Worm (Caenorhabditis elegans) whole organism, mixed stage, embryonic: ENCODE measurements around the gene ife-4.

Source experiments
- M03D4.4 ChIP-seq: sonication (generic microtip); optimal IDR thresholded peaks from 2 replicates; lab custom pipeline; 2017; ENCODE audit warnings: mild to moderate bottlenecking, missing genetic modification characterization, missing compliant biosample characterization
- bed-3 ChIP-seq: fragments of 200-800 bp; sonication (Bioruptor generic); optimal IDR thresholded peaks from 3 replicates; lab custom pipeline; 2018; ENCODE audit warnings: mild to moderate bottlenecking, missing genetic modification characterization, moderate library complexity, missing compliant biosample characterization
- blmp-1 ChIP-seq: fragments of 150-350 bp; optimal IDR thresholded peaks from 2 replicates; lab custom pipeline; 2014; ENCODE audit warnings: missing biosample characterization, missing genetic modification characterization
- ceh-39 ChIP-seq: fragments of 150-350 bp; optimal IDR thresholded peaks from 2 replicates; lab custom pipeline; 2014; ENCODE audit warnings: missing biosample characterization, missing genetic modification characterization
- ceh-43 ChIP-seq: fragments of 200-800 bp; sonication (Bioruptor generic); optimal IDR thresholded peaks from 2 replicates; lab custom pipeline; 2018; ENCODE audit warnings: mild to moderate bottlenecking, missing genetic modification characterization, moderate library complexity, missing compliant biosample characterization
- ceh-83 ChIP-seq: fragments of 200-800 bp; sonication (Bioruptor generic); optimal IDR thresholded peaks from 2 replicates; lab custom pipeline; 2018; ENCODE audit warnings: mild to moderate bottlenecking, missing genetic modification characterization, missing compliant biosample characterization
- ces-1 ChIP-seq: fragments of 150-350 bp; optimal IDR thresholded peaks from 2 replicates; lab custom pipeline; 2014; ENCODE audit warnings: missing biosample characterization, missing genetic modification reagents, missing genetic modification characterization
- cnd-1 ChIP-seq: fragments of 200-800 bp; sonication (Bioruptor generic); optimal IDR thresholded peaks from 2 replicates; lab custom pipeline; 2018; ENCODE audit warnings: mild to moderate bottlenecking, missing genetic modification characterization, missing compliant biosample characterization
- drap-1 ChIP-seq: fragments of 200-800 bp; sonication (Bioruptor generic); optimal IDR thresholded peaks from 3 replicates; lab custom pipeline; 2018; ENCODE audit warnings: mild to moderate bottlenecking, missing genetic modification characterization, missing compliant biosample characterization
- elt-1 ChIP-seq: sonication (generic microtip); optimal IDR thresholded peaks from 2 replicates; lab custom pipeline; 2017; ENCODE audit warnings: missing genetic modification characterization, mild to moderate bottlenecking, missing compliant biosample characterization, antibody characterized with exemption, moderate library complexity, borderline replicate concordance; ENCODE audit not compliant: insufficient read depth
- elt-3 ChIP-seq: fragments of 150-350 bp; optimal IDR thresholded peaks from 2 replicates; lab custom pipeline; 2014; ENCODE audit warnings: missing biosample characterization, missing genetic modification characterization
- flh-1 ChIP-seq: fragments of 200-800 bp; sonication (Bioruptor generic); optimal IDR thresholded peaks from 2 replicates; lab custom pipeline; 2018; ENCODE audit warnings: mild to moderate bottlenecking, missing genetic modification characterization, moderate library complexity, missing compliant biosample characterization
- ham-2 ChIP-seq: fragments of 200-800 bp; sonication (Bioruptor generic); optimal IDR thresholded peaks from 2 replicates; lab custom pipeline; 2018; ENCODE audit warnings: mild to moderate bottlenecking, missing genetic modification characterization, missing compliant biosample characterization
- hlh-1 ChIP-seq: fragments of 150-350 bp; optimal IDR thresholded peaks from 2 replicates; lab custom pipeline; 2014; ENCODE audit warnings: missing biosample characterization, missing genetic modification reagents, missing genetic modification characterization
- lin-13 ChIP-seq: fragments of 150-350 bp; optimal IDR thresholded peaks from 2 replicates; lab custom pipeline; 2014; ENCODE audit warnings: missing biosample characterization, missing genetic modification characterization
- lin-32 ChIP-seq: fragments of 200-800 bp; sonication (Bioruptor generic); optimal IDR thresholded peaks from 2 replicates; lab custom pipeline; 2018; ENCODE audit warnings: mild to moderate bottlenecking, missing genetic modification characterization, missing compliant biosample characterization
- lsy-2 ChIP-seq: fragments of 150-350 bp; optimal IDR thresholded peaks from 2 replicates; lab custom pipeline; 2014; ENCODE audit warnings: missing biosample characterization, missing genetic modification characterization
- mab-5 ChIP-seq: fragments of 150-350 bp; optimal IDR thresholded peaks from 2 replicates; lab custom pipeline; 2014; ENCODE audit warnings: missing biosample characterization, missing genetic modification characterization
- mep-1 ChIP-seq: fragments of 150-350 bp; optimal IDR thresholded peaks from 2 replicates; lab custom pipeline; 2017; ENCODE audit warnings: missing biosample characterization, missing genetic modification reagents, missing genetic modification characterization, inconsistent platforms
- mls-2 ChIP-seq: sonication (generic microtip); optimal IDR thresholded peaks from 2 replicates; lab custom pipeline; 2016; ENCODE audit warnings: mild to moderate bottlenecking, missing genetic modification characterization, moderate library complexity, missing compliant biosample characterization
- nhr-12 ChIP-seq: fragments of 150-350 bp; optimal IDR thresholded peaks from 2 replicates; lab custom pipeline; 2014; ENCODE audit warnings: missing biosample characterization, missing genetic modification characterization
- nhr-2 ChIP-seq: fragments of 150-350 bp; optimal IDR thresholded peaks from 2 replicates; lab custom pipeline; 2014; ENCODE audit warnings: missing biosample characterization, missing genetic modification characterization
- nhr-237 ChIP-seq: fragments of 150-350 bp; optimal IDR thresholded peaks from 2 replicates; lab custom pipeline; 2014; ENCODE audit warnings: missing biosample characterization, missing genetic modification characterization
- nhr-28 ChIP-seq: fragments of 150-350 bp; optimal IDR thresholded peaks from 2 replicates; lab custom pipeline; 2014; ENCODE audit warnings: missing biosample characterization, missing genetic modification characterization
- nhr-76 ChIP-seq: sonication (generic microtip); optimal IDR thresholded peaks from 2 replicates; lab custom pipeline; 2017; ENCODE audit warnings: missing biosample characterization, missing genetic modification characterization
- pha-4 ChIP-seq: fragments of 150-350 bp; optimal IDR thresholded peaks from 2 replicates; lab custom pipeline; 2018; ENCODE audit warnings: missing biosample characterization, missing genetic modification reagents, missing genetic modification characterization
- sem-2 ChIP-seq: fragments of 200-800 bp; sonication (Bioruptor generic); optimal IDR thresholded peaks from 2 replicates; lab custom pipeline; 2018; ENCODE audit warnings: mild to moderate bottlenecking, missing genetic modification characterization, missing compliant biosample characterization
- snpc-4 ChIP-seq: fragments of 150-350 bp; optimal IDR thresholded peaks from 2 replicates; lab custom pipeline; 2014; ENCODE audit warnings: missing biosample characterization, missing genetic modification characterization
- sptf-1 ChIP-seq: sonication (generic microtip); optimal IDR thresholded peaks from 2 replicates; lab custom pipeline; 2017; ENCODE audit warnings: mild to moderate bottlenecking, missing genetic modification characterization, moderate library complexity, missing compliant biosample characterization
- tbx-8 ChIP-seq: fragments of 200-800 bp; sonication (Bioruptor generic); optimal IDR thresholded peaks from 2 replicates; lab custom pipeline; 2018; ENCODE audit warnings: mild to moderate bottlenecking, missing genetic modification characterization, moderate library complexity, missing compliant biosample characterization
- unc-120 ChIP-seq: sonication (generic microtip); optimal IDR thresholded peaks from 2 replicates; lab custom pipeline; 2017; ENCODE audit warnings: missing genetic modification characterization, missing compliant biosample characterization; ENCODE audit not compliant: poor library complexity, severe bottlenecking
- unc-39 ChIP-seq: fragments of 150-350 bp; optimal IDR thresholded peaks from 2 replicates; lab custom pipeline; 2014; ENCODE audit warnings: missing biosample characterization, missing genetic modification characterization
- unc-62 ChIP-seq: fragments of 150-350 bp; optimal IDR thresholded peaks from 2 replicates; lab custom pipeline; 2014; ENCODE audit warnings: missing biosample characterization, missing genetic modification reagents, missing genetic modification characterization
- zip-8 ChIP-seq: fragments of 150-350 bp; optimal IDR thresholded peaks from 2 replicates; lab custom pipeline; 2014; ENCODE audit warnings: missing biosample characterization, missing genetic modification characterization
- ztf-11 ChIP-seq: fragments of 150-350 bp; optimal IDR thresholded peaks from 2 replicates; lab custom pipeline; 2014; ENCODE audit warnings: missing biosample characterization, missing genetic modification characterization

The ife-4 gene

DNA sequence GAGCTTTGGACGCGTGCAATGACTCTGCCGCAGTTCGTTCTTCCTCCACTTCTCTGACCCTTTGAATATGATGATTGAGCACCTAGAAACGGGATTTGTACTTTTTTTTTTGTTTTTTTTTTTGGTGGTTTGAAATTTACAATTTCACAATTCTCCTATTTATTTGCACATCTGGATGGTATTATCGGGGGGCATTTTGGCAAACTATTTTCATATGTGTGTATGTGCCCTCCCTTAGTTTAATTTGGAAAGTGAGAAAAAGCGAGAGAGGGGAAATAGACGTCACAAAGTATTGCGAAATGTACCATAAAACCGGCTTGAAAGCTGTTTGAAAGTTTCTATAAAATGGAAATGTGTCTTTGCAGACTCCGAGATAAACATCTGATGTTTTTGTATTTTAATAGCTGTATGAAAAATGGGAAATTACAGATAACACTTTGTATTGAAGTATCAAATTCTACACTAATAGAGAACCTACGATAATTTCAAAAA lies 17.6 kb upstream of the ife-4 start:
- TF ChIP-seq ceh-43, result no peak
- TF ChIP-seq ham-2 (GFP tag; lab: Kevin White, UChicago), result no peak
- TF ChIP-seq nhr-12 (tag; lab: Kevin White, UChicago), result no peak

- TF ChIP-seq ztf-11 (tag; lab: Kevin White, UChicago), result no peak
- no peak for TF ChIP-seq elt-1 (tag; lab: Kevin White, UChicago)
- no peak for TF ChIP-seq hlh-1 (tag; lab: Kevin White, UChicago)
These were observed 16.0 kb upstream of the ife-4 start, which contains the start of gene rei-2 for ce11 chrX:1088048-1088447. TSS of gene rei-2 (minus strand) at chrX:1088148.

DNA sequence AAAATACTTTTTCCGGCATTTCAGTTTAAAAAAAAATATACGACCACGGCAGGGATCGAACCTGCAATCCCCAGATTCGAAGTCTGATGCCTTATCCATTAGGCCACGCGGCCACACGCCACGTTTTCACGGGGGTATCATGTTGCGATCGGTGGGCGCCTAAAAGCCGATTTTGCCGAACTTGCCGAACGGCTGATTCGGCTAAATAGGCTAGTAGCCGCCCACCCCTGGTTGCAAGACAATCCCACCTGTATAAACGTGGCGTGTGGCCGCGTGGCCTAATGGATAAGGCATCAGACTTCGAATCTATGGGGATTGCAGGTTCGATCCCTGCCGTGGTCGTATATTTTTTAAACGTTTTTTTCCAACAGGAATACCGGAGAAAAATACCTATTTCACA lies 14.9 kb upstream of the ife-4 start:
- TF ChIP-seq lsy-2 (tag; lab: Kevin White, UChicago), result no peak
- TF ChIP-seq sptf-1, result no peak
- no peak for TF ChIP-seq pha-4 (tag; lab: Kevin White, UChicago)
- no peak for TF ChIP-seq elt-1 (tag; lab: Kevin White, UChicago)
- TF ChIP-seq ces-1 (GFP tag; lab: Kevin White, UChicago), result no peak
- TF ChIP-seq unc-62 (GFP tag; lab: Kevin White, UChicago), result no peak
- no peak for TF ChIP-seq ceh-43
- no peak for TF ChIP-seq ztf-11 (tag; lab: Kevin White, UChicago)
- TF ChIP-seq unc-120 (tag; lab: Kevin White, UChicago), result no peak
- no peak for TF ChIP-seq ceh-83 (GFP tag; lab: Kevin White, UChicago)
- no peak for TF ChIP-seq nhr-76 (tag; lab: Kevin White, UChicago)
- no peak for TF ChIP-seq mep-1 (tag; lab: Kevin White, UChicago)
- TF ChIP-seq mab-5 (tag; lab: Kevin White, UChicago), result no peak
- TF ChIP-seq flh-1 (GFP tag; lab: Kevin White, UChicago), result no peak
- TF ChIP-seq, all 35 proteins: peak for 0

DNA sequence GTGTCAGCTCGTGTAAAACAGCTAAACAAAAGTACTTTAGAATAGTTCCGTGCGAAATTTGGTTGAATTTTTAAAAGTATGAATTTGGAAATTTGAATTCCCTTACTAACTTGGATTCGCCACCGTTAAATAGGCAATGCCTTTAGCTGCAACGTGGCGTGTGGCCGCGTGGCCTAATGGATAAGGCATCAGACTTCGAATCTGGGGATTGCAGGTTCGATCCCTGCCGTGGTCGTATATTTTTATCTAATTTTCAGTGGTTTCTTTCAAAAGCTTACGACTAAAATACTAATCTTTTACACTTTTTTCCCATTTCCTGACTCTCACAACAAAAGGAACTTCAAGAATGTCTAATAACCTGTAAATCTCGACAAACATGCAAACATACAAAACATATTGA lies 14.3 kb upstream of the ife-4 start:
- TF ChIP-seq zip-8 (tag; lab: Kevin White, UChicago) (no peak), elt-3 (tag; lab: Kevin White, UChicago) (no peak), ceh-83 (GFP tag; lab: Kevin White, UChicago) (no peak), ces-1 (GFP tag; lab: Kevin White, UChicago) (no peak), pha-4 (tag; lab: Kevin White, UChicago) (no peak), blmp-1 (no peak), sem-2 (GFP tag; lab: Kevin White, UChicago) (no peak), lin-32 (GFP tag; lab: Kevin White, UChicago) (no peak), ham-2 (GFP tag; lab: Kevin White, UChicago) (no peak), elt-1 (tag; lab: Kevin White, UChicago) (no peak), nhr-76 (tag; lab: Kevin White, UChicago) (no peak), tbx-8 (no peak), nhr-28 (tag; lab: Kevin White, UChicago) (no peak), cnd-1 (tag; lab: Kevin White, UChicago) (no peak), nhr-237 (tag; lab: Kevin White, UChicago) (no peak)

DNA sequence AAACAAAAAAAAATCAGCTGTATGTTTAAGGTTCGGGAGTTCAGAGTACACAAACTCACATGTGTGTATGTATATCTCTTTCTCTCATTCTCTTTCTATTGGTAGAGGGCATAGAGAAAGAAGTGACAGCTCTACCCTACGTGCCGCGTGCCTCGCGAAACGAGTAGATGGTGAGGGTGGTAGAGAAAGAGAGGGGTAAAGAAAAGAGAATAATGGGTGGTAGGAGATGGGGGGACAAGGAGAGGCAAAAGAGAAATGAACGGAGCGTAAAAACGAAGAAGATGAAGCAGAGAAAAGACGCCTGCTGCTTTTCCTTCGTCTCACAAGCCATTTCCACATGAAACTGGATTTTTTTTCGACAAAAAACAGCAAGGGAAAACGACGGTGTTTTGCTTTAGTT lies 10.9 kb upstream of the ife-4 start:
- TF ChIP-seq unc-39 (tag; lab: Kevin White, UChicago), result no peak
- no peak for TF ChIP-seq nhr-28 (tag; lab: Kevin White, UChicago)
- TF ChIP-seq sem-2 (GFP tag; lab: Kevin White, UChicago), result peak; percentile 13
- TF ChIP-seq ceh-39, result peak; percentile 26
- TF ChIP-seq nhr-237 (tag; lab: Kevin White, UChicago), result peak; percentile 87
- peak; percentile 13 for TF ChIP-seq lin-13 (tag; lab: Kevin White, UChicago)
- TF ChIP-seq nhr-2 (tag; lab: Kevin White, UChicago), result no peak
- TF ChIP-seq elt-3 (tag; lab: Kevin White, UChicago), result no peak
- TF ChIP-seq M03D4.4 (tag; lab: Kevin White, UChicago), result peak; percentile 53
- no peak for TF ChIP-seq bed-3 (GFP tag; lab: Kevin White, UChicago)
- no peak for TF ChIP-seq ceh-43
- TF ChIP-seq snpc-4 (tag; lab: Kevin White, UChicago), result no peak
- TF ChIP-seq nhr-12 (tag; lab: Kevin White, UChicago), result no peak
- TF ChIP-seq ham-2 (GFP tag; lab: Kevin White, UChicago), result peak; percentile 70
- no peak for TF ChIP-seq ztf-11 (tag; lab: Kevin White, UChicago)
- TF ChIP-seq tbx-8, result no peak
- peak; percentile 54 for TF ChIP-seq blmp-1
- TF ChIP-seq elt-1 (tag; lab: Kevin White, UChicago), result no peak
- TF ChIP-seq flh-1 (GFP tag; lab: Kevin White, UChicago), result no peak
- TF ChIP-seq mls-2 (tag; lab: Kevin White, UChicago), result peak; percentile 71
- TF ChIP-seq cnd-1 (tag; lab: Kevin White, UChicago), result peak; percentile 44
- TF ChIP-seq unc-62 (GFP tag; lab: Kevin White, UChicago), result peak; percentile 99
- peak; percentile 90 for TF ChIP-seq hlh-1 (tag; lab: Kevin White, UChicago)
- TF ChIP-seq nhr-76 (tag; lab: Kevin White, UChicago), result no peak
- no peak for TF ChIP-seq mab-5 (tag; lab: Kevin White, UChicago)
- peak; percentile 69 for TF ChIP-seq drap-1 (GFP tag; lab: Kevin White, UChicago)
- peak; percentile 78 for TF ChIP-seq ces-1 (GFP tag; lab: Kevin White, UChicago)
- TF ChIP-seq sptf-1, result peak; percentile 78
- TF ChIP-seq mep-1 (tag; lab: Kevin White, UChicago), result peak; percentile 83
- no peak for TF ChIP-seq ceh-83 (GFP tag; lab: Kevin White, UChicago)
- TF ChIP-seq lsy-2 (tag; lab: Kevin White, UChicago), result peak; percentile 30
- no peak for TF ChIP-seq zip-8 (tag; lab: Kevin White, UChicago)
- TF ChIP-seq unc-120 (tag; lab: Kevin White, UChicago), result peak; percentile 94
- peak; percentile 93 for TF ChIP-seq pha-4 (tag; lab: Kevin White, UChicago)
- TF ChIP-seq lin-32 (GFP tag; lab: Kevin White, UChicago), result no peak
